Fruit fly (Drosophila melanogaster): ENCODE results near the gene abd-A.

Gene abd-A

DNA sequence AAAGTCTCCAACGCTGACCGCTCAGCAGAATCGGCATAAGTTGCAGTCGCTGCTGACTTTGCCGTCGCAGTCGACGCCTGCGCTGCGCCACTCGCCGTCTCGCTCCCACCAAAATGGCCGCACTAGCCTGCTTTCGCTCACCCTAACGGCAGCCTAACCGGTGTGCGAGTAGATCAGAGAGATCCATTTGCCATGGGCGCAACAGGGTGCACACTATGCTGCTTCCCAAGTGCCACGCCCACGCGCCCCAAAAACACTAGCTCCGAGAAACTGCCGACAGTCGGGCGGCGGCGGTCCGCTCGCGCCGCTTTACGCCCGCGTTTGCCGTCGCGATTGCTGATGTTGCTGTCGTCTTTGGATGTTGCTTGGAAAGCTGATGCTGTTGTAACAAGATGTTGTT is 17.4 kb upstream of the abd-A start (continued):
- TF ChIP-seq CG17568 (GFP tag; optimal IDR thresholded peaks at IDR 0.05) = no peak
- peak in 1 of 2 experiments; percentile 38 for TF ChIP-seq tll (GFP tag; optimal IDR thresholded peaks at IDR 0.05)
- TF ChIP-seq Abd-B (GFP tag; optimal IDR thresholded peaks at IDR 0.05) = peak; percentile 3
- TF ChIP-seq CG14014 (GFP tag; IDR thresholded peaks at IDR 0.05) = 0 out of 2 replicates have a peak, but pooled peaks have one; percentile 21
- peak; percentile 19 for TF ChIP-seq gcm (GFP tag; optimal IDR thresholded peaks at IDR 0.05)
- no peak for TF ChIP-seq CG9609 (GFP tag; optimal IDR thresholded peaks at IDR 0.05)
- TF ChIP-seq Sox100B (GFP tag; optimal IDR thresholded peaks at IDR 0.05) = no peak
- TF ChIP-seq Atf3 (GFP tag; optimal IDR thresholded peaks at IDR 0.05) = peak; percentile 15
- no peak for TF ChIP-seq dimm (GFP tag; IDR thresholded peaks at IDR 0.05)
- TF ChIP-seq Dek (tag; optimal IDR thresholded peaks at IDR 0.05) = no peak
- no peak for TF ChIP-seq Chrac-16 (GFP tag; optimal IDR thresholded peaks at IDR 0.05)
- TF ChIP-seq CG34422 (GFP tag; IDR thresholded peaks at IDR 0.05) = peak; percentile 46; the same call in 1 of the 3 replicates
- peak; percentile 99 for TF ChIP-seq ewg (GFP tag; optimal IDR thresholded peaks at IDR 0.05)
- peak; percentile 100 for TF ChIP-seq Adf1 (GFP tag; IDR thresholded peaks at IDR 0.05)
- TF ChIP-seq HmgZ (tag; optimal IDR thresholded peaks at IDR 0.05) = no peak
- no peak for TF ChIP-seq CG4282 (GFP tag; optimal IDR thresholded peaks at IDR 0.05)
- TF ChIP-seq CG10366 (GFP tag; IDR thresholded peaks at IDR 0.05) = peak; percentile 9; the same call in 1 of the 2 replicates
- no peak for TF ChIP-seq CG17186 (GFP tag; optimal IDR thresholded peaks at IDR 0.05)
- TF ChIP-seq Dad (GFP tag; optimal IDR thresholded peaks at IDR 0.05) = no peak
- TF ChIP-seq CG9797 (GFP tag; optimal IDR thresholded peaks at IDR 0.05) = no peak
- peak; percentile 52 for TF ChIP-seq stc (GFP tag; IDR thresholded peaks at IDR 0.05)
- TF ChIP-seq zfh1 (GFP tag; IDR thresholded peaks at IDR 0.05) = peak; percentile 54; the same call in 1 of the 3 replicates
- TF ChIP-seq CG7556 (GFP tag; optimal IDR thresholded peaks at IDR 0.05) = no peak
- TF ChIP-seq CG9437 (GFP tag; optimal IDR thresholded peaks at IDR 0.05) = no peak
- peak; percentile 30 for TF ChIP-seq Jarid2 (GFP tag; optimal IDR thresholded peaks at IDR 0.05)
- no peak for TF ChIP-seq CG12155 (GFP tag; optimal IDR thresholded peaks at IDR 0.05)
- peak; percentile 93 for TF ChIP-seq Nf-YB (GFP tag; optimal IDR thresholded peaks at IDR 0.05)
- no peak for TF ChIP-seq prd (optimal IDR thresholded peaks at IDR 0.05)
- peak; percentile 28; the same call in 1 of the 3 replicates for TF ChIP-seq prd (GFP tag; IDR thresholded peaks at IDR 0.05)
- no peak for TF ChIP-seq CG10565 (GFP tag; optimal IDR thresholded peaks at IDR 0.05)
- peak; percentile 77 for TF ChIP-seq Nf-YA (GFP tag; IDR thresholded peaks at IDR 0.05)
- TF ChIP-seq pros (GFP tag; optimal IDR thresholded peaks at IDR 0.05) = peak; percentile 33
- peak; percentile 84 for TF ChIP-seq sens (GFP tag)
- TF ChIP-seq CG12769 (tag; optimal IDR thresholded peaks at IDR 0.05) = peak; percentile 68
- TF ChIP-seq CG31224 (GFP tag; IDR thresholded peaks at IDR 0.05) = 0 out of 2 replicates have a peak, but pooled peaks have one; percentile 15
- no peak for TF ChIP-seq Dip3 (GFP tag; optimal IDR thresholded peaks at IDR 0.05)
- TF ChIP-seq Dip2 (GFP tag; IDR thresholded peaks at IDR 0.05) = no peak
- peak; percentile 33; the same call in 1 of the 2 replicates for TF ChIP-seq onecut (GFP tag; IDR thresholded peaks at IDR 0.05)
- TF ChIP-seq CG6272 (GFP tag; IDR thresholded peaks at IDR 0.05) = peak; percentile 43; the same call in 1 of the 2 replicates
- 0 out of 3 replicates have a peak, but pooled peaks have one; percentile 32 for TF ChIP-seq ken (GFP tag; IDR thresholded peaks at IDR 0.05)
- TF ChIP-seq fd64A (GFP tag; optimal IDR thresholded peaks at IDR 0.05) = no peak
- TF ChIP-seq CG16779 (GFP tag; IDR thresholded peaks at IDR 0.05) = no peak
- TF ChIP-seq pan (optimal IDR thresholded peaks at IDR 0.05) = no peak
- peak in 1 of 2 experiments; percentile 58 for TF ChIP-seq pan (GFP tag; optimal IDR thresholded peaks at IDR 0.05 in 1 of 2, IDR thresholded peaks at IDR 0.05 in 1 of 2)
- no peak for TF ChIP-seq ham (GFP tag; IDR thresholded peaks at IDR 0.05)
- TF ChIP-seq cg (GFP tag; optimal IDR thresholded peaks at IDR 0.05) = peak; percentile 73
- no peak for TF ChIP-seq CG13123 (GFP tag; optimal IDR thresholded peaks at IDR 0.05)
- no peak for TF ChIP-seq Doc2 (GFP tag; IDR thresholded peaks at IDR 0.05)
- 0 out of 3 replicates have a peak, but pooled peaks have one; percentile 27 for TF ChIP-seq CG7963 (GFP tag; IDR thresholded peaks at IDR 0.05; ENCODE audit: partially characterized antibody)
- no peak for TF ChIP-seq Tbp (GFP tag; optimal IDR thresholded peaks at IDR 0.05)
- peak; percentile 11 for TF ChIP-seq CG1603 (tag; optimal IDR thresholded peaks at IDR 0.05)
